Fruit fly (Drosophila melanogaster): ENCODE results near the gene CG4678.

Gene CG4678

dm6 chrX:16751579-16752156, 55.7 kb downstream of the CG4678 start, which contains the start of gene goe (continued):
- TF ChIP-seq vri (GFP tag; optimal IDR thresholded peaks at IDR 0.05): peak; percentile 63
- TF ChIP-seq CG9139 (GFP tag; optimal IDR thresholded peaks at IDR 0.05): no peak
- TF ChIP-seq CG6854 (GFP tag; optimal IDR thresholded peaks at IDR 0.05): peak; percentile 40
- TF ChIP-seq Eip93F (GFP tag; optimal IDR thresholded peaks at IDR 0.05): no peak
- TF ChIP-seq cyc (GFP tag; optimal IDR thresholded peaks at IDR 0.05): peak; percentile 62
- TF ChIP-seq fkh (GFP tag; optimal IDR thresholded peaks at IDR 0.05): no peak
- no peak for TF ChIP-seq CG15336 (GFP tag; IDR thresholded peaks at IDR 0.05)
- TF ChIP-seq CG31627 (GFP tag; optimal IDR thresholded peaks at IDR 0.05): peak; percentile 80
- peak; percentile 49 for TF ChIP-seq achi (GFP tag; optimal IDR thresholded peaks at IDR 0.05)
- TF ChIP-seq Met (GFP tag; optimal IDR thresholded peaks at IDR 0.05): peak; percentile 68
- peak; percentile 68 for TF ChIP-seq Sox14 (GFP tag; optimal IDR thresholded peaks at IDR 0.05)
- peak; percentile 5 for TF ChIP-seq Lpt (GFP tag; optimal IDR thresholded peaks at IDR 0.05)
- peak; percentile 1 for TF ChIP-seq net (GFP tag; optimal IDR thresholded peaks at IDR 0.05)
- TF ChIP-seq CG3919 (GFP tag; optimal IDR thresholded peaks at IDR 0.05): peak; percentile 43
- peak; percentile 39 for TF ChIP-seq CG8632 (GFP tag; optimal IDR thresholded peaks at IDR 0.05)
- peak; percentile 67 for TF ChIP-seq pdm3 (GFP tag; optimal IDR thresholded peaks at IDR 0.05)
- peak; percentile 39 for TF ChIP-seq Sox15 (GFP tag; optimal IDR thresholded peaks at IDR 0.05)
- TF ChIP-seq CG3032 (tag; optimal IDR thresholded peaks at IDR 0.05): peak; percentile 37
- TF ChIP-seq CG11902 (GFP tag; optimal IDR thresholded peaks at IDR 0.05): peak; percentile 27
- peak; percentile 58; the same call in 2 of the 3 replicates for TF ChIP-seq eg (GFP tag; IDR thresholded peaks at IDR 0.05)
- peak; percentile 35 for TF ChIP-seq CG7368 (GFP tag; optimal IDR thresholded peaks at IDR 0.05)
- TF ChIP-seq acj6 (GFP tag; optimal IDR thresholded peaks at IDR 0.05): peak; percentile 56

- TF ChIP-seq CG3919 (GFP tag; optimal IDR thresholded peaks at IDR 0.05): no peak
- TF ChIP-seq CG10631 (GFP tag; optimal IDR thresholded peaks at IDR 0.05): no peak
- TF ChIP-seq Hr4 (GFP tag; optimal IDR thresholded peaks at IDR 0.05): no peak
- TF ChIP-seq CG10669 (GFP tag; optimal IDR thresholded peaks at IDR 0.05): no peak
- TF ChIP-seq CG6163 (GFP tag; IDR thresholded peaks at IDR 0.05): no peak
- TF ChIP-seq Blimp-1 (GFP tag; optimal IDR thresholded peaks at IDR 0.05): no peak
- no peak for TF ChIP-seq CG16779 (tag; optimal IDR thresholded peaks at IDR 0.05)
- no peak for TF ChIP-seq cyc (GFP tag; optimal IDR thresholded peaks at IDR 0.05)
- TF ChIP-seq net (GFP tag; optimal IDR thresholded peaks at IDR 0.05): no peak
- no peak for TF ChIP-seq Eip75B (GFP tag; optimal IDR thresholded peaks at IDR 0.05)
- TF ChIP-seq Eip78C (GFP tag): no peak
- no peak for TF ChIP-seq eg (GFP tag; IDR thresholded peaks at IDR 0.05)
- TF ChIP-seq dac (GFP tag; optimal IDR thresholded peaks at IDR 0.05): no peak
- TF ChIP-seq topi (GFP tag; optimal IDR thresholded peaks at IDR 0.05): no peak
- no peak for TF ChIP-seq Sox102F (GFP tag; optimal IDR thresholded peaks at IDR 0.05)
- TF ChIP-seq esn (GFP tag; optimal IDR thresholded peaks at IDR 0.05): no peak
- TF ChIP-seq spab (GFP tag; optimal IDR thresholded peaks at IDR 0.05): no peak
Measured at dm6 chrX:16753066-16753465, 57.1 kb downstream of the CG4678 start.

DNA sequence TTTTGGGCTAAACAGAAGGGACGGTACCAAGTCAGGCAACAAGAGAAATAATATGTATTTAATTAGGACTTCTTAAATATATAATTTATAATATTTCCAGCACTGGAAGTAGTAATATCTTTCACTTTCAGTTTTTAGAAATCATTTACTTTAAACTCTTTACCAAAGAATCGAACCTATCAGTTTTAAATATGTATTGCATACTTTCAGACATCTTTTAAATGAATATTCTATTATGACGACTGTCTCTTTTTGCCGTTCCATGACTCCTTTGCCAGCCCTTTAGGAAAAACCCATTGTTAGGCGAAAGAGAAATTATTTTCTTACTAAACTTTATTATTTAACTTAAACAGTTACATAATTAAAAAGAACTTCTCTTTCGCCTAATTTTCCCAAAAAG, 61.7 kb downstream of the CG4678 start:
- TF ChIP-seq spab (GFP tag; optimal IDR thresholded peaks at IDR 0.05) (no peak), fkh (GFP tag; optimal IDR thresholded peaks at IDR 0.05) (no peak), Sox102F (GFP tag; optimal IDR thresholded peaks at IDR 0.05) (no peak), Smox (GFP tag; optimal IDR thresholded peaks at IDR 0.05) (no peak), Ets96B (tag; optimal IDR thresholded peaks at IDR 0.05) (no peak), CG6276 (GFP tag; optimal IDR thresholded peaks at IDR 0.05) (no peak), CG32006 (GFP tag; optimal IDR thresholded peaks at IDR 0.05) (no peak), CG11294 (GFP tag; IDR thresholded peaks at IDR 0.05) (no peak), CG34406 (GFP tag; optimal IDR thresholded peaks at IDR 0.05) (no peak), CG11902 (GFP tag; optimal IDR thresholded peaks at IDR 0.05) (no peak), Eip93F (GFP tag; optimal IDR thresholded peaks at IDR 0.05) (no peak), Ets21C (GFP tag; optimal IDR thresholded peaks at IDR 0.05) (no peak), net (GFP tag; optimal IDR thresholded peaks at IDR 0.05) (no peak), esn (GFP tag; optimal IDR thresholded peaks at IDR 0.05) (no peak), svp (GFP tag) (no peak), fd59A (GFP tag; optimal IDR thresholded peaks at IDR 0.05) (no peak), salr (GFP tag; optimal IDR thresholded peaks at IDR 0.05) (no peak), CG7368 (GFP tag; optimal IDR thresholded peaks at IDR 0.05) (no peak)
